Worm (Caenorhabditis elegans): Measurements from ENCODE around the gene kin-26.
A peak's percentile ranks its signal among the peaks of the same experiment; 100 is the strongest.

kin-26 gene

ce11 chrIV:7897443-7897842, 19.8 kb upstream of the kin-26 start, which contains the start of gene ilys-4 (continued):
- TF ChIP-seq mbf-1 (tag; optimal IDR thresholded peaks at IDR 0.05) (no peak), ZK546.5 (tag; optimal IDR thresholded peaks at IDR 0.05) (no peak), mab-5 (tag; optimal IDR thresholded peaks at IDR 0.05) (peak; percentile 11), nhr-237 (tag; optimal IDR thresholded peaks at IDR 0.05) (no peak), nhr-77 (tag; optimal IDR thresholded peaks at IDR 0.05) (no peak), ztf-4 (tag; optimal IDR thresholded peaks at IDR 0.05) (no peak), nhr-11 (tag; optimal IDR thresholded peaks at IDR 0.05) (no peak)

ce11 chrIV:7881726-7882125, 4.0 kb upstream of the kin-26 start, which contains the start of gene atic-1:
Gene atic-1 (plus strand): TSS chrIV:7882026.
- TF ChIP-seq nhr-11 (tag; optimal IDR thresholded peaks at IDR 0.05): no peak
- no peak for TF ChIP-seq nhr-23 (tag; optimal IDR thresholded peaks at IDR 0.05)
- no peak for TF ChIP-seq ZK546.5 (tag; optimal IDR thresholded peaks at IDR 0.05)
- no peak for TF ChIP-seq nhr-25 (tag; optimal IDR thresholded peaks at IDR 0.05)
- TF ChIP-seq crh-2 (tag; optimal IDR thresholded peaks at IDR 0.05): no peak
- TF ChIP-seq nhr-21 (tag; optimal IDR thresholded peaks at IDR 0.05): no peak
- no peak for TF ChIP-seq elt-3 (tag; optimal IDR thresholded peaks at IDR 0.05)
- no peak for TF ChIP-seq mbf-1 (tag; optimal IDR thresholded peaks at IDR 0.05)
- no peak for TF ChIP-seq blmp-1 (tag; optimal IDR thresholded peaks at IDR 0.05; ENCODE audit: insufficient read depth)
- no peak for TF ChIP-seq gmeb-1 (tag; optimal IDR thresholded peaks at IDR 0.05)
- TF ChIP-seq sma-3 (GFP tag; optimal IDR thresholded peaks at IDR 0.05): no peak
- no peak for TF ChIP-seq unc-62 (GFP tag; optimal IDR thresholded peaks at IDR 0.05)
- no peak for TF ChIP-seq Y55F3AM.14 (GFP tag; optimal IDR thresholded peaks at IDR 0.05)
- TF ChIP-seq alr-1 (tag; optimal IDR thresholded peaks at IDR 0.05): no peak
- TF ChIP-seq ztf-4 (tag; optimal IDR thresholded peaks at IDR 0.05): no peak
- TF ChIP-seq elt-1 (tag; optimal IDR thresholded peaks at IDR 0.05): no peak
- TF ChIP-seq ztf-1 (GFP tag; conservative IDR thresholded peaks at IDR 0.05): no peak
- TF ChIP-seq C34F6.9 (tag; optimal IDR thresholded peaks at IDR 0.05): no peak
- no peak for TF ChIP-seq lin-11 (tag; optimal IDR thresholded peaks at IDR 0.05)
- TF ChIP-seq ama-1 (optimal IDR thresholded peaks at IDR 0.05): no peak

ce11 chrIV:7881166-7881565, 3.5 kb upstream of the kin-26 start:
- TF ChIP-seq aly-2 (tag; optimal IDR thresholded peaks at IDR 0.05): no peak

- no peak for TF ChIP-seq sma-9 (GFP tag; optimal IDR thresholded peaks at IDR 0.05)
- no peak for TF ChIP-seq sma-9 (tag; optimal IDR thresholded peaks at IDR 0.05)
- no peak for TF ChIP-seq ztf-1 (GFP tag; conservative IDR thresholded peaks at IDR 0.05)
- TF ChIP-seq mbf-1 (tag; optimal IDR thresholded peaks at IDR 0.05): no peak
- TF ChIP-seq crh-2 (tag; optimal IDR thresholded peaks at IDR 0.05): no peak
- TF ChIP-seq ztf-11 (tag; optimal IDR thresholded peaks at IDR 0.05): no peak
- no peak for TF ChIP-seq nhr-21 (tag; optimal IDR thresholded peaks at IDR 0.05)
- no peak for TF ChIP-seq lin-11 (tag; optimal IDR thresholded peaks at IDR 0.05)
- no peak for TF ChIP-seq Y55F3AM.14 (GFP tag; optimal IDR thresholded peaks at IDR 0.05)
- no peak for TF ChIP-seq F13H6.1 (tag; optimal IDR thresholded peaks at IDR 0.05)
- TF ChIP-seq gmeb-1 (tag; optimal IDR thresholded peaks at IDR 0.05): no peak
- no peak for TF ChIP-seq nhr-25 (tag; optimal IDR thresholded peaks at IDR 0.05)
- no peak for TF ChIP-seq ztf-4 (tag; optimal IDR thresholded peaks at IDR 0.05)
- no peak for TF ChIP-seq nhr-6 (tag; optimal IDR thresholded peaks at IDR 0.05)
- no peak for TF ChIP-seq mdl-1 (tag; optimal IDR thresholded peaks at IDR 0.05)
- TF ChIP-seq nhr-129 (tag; optimal IDR thresholded peaks at IDR 0.05): no peak
- no peak for TF ChIP-seq egl-27 (tag; optimal IDR thresholded peaks at IDR 0.05)
Observed at ce11 chrIV:7879017-7879416, 1.3 kb upstream of the kin-26 start, which contains the start of gene srt-73. Gene srt-73 (plus strand): TSS chrIV:7879317.

ce11 chrIV:7877255-7877654, 426 bp downstream of the kin-26 start:
- TF ChIP-seq gmeb-1 (tag; optimal IDR thresholded peaks at IDR 0.05) (no peak), lin-39 (tag; optimal IDR thresholded peaks at IDR 0.05) (no peak), nhr-11 (tag; optimal IDR thresholded peaks at IDR 0.05) (no peak), nhr-21 (tag; optimal IDR thresholded peaks at IDR 0.05) (no peak), F13H6.1 (tag; optimal IDR thresholded peaks at IDR 0.05) (no peak), zag-1 (tag; optimal IDR thresholded peaks at IDR 0.05) (no peak), unc-55 (GFP tag; optimal IDR thresholded peaks at IDR 0.05) (no peak)
